Fruit fly (Drosophila melanogaster): ENCODE data around the gene CG4789.

Gene CG4789

dm6 chrX:16803299-16803698, 2.6 kb downstream of the CG4789 start, which contains the start of the genes Rai1 and CG13005 (continued):
- TF ChIP-seq CG14014 (GFP tag; IDR thresholded peaks at IDR 0.05) (no peak), grau (tag; optimal IDR thresholded peaks at IDR 0.05) (no peak), CG4282 (GFP tag; optimal IDR thresholded peaks at IDR 0.05) (no peak), CG31224 (GFP tag; IDR thresholded peaks at IDR 0.05) (no peak), btn (GFP tag; optimal IDR thresholded peaks at IDR 0.05) (no peak), psq (GFP tag; optimal IDR thresholded peaks at IDR 0.05) (no peak), trem (tag; optimal IDR thresholded peaks at IDR 0.05) (peak; percentile 34), mld (GFP tag; IDR thresholded peaks at IDR 0.05; ENCODE audit: partially characterized antibody) (0 out of 3 replicates have a peak, but pooled peaks have one; percentile 67), CG2889 (GFP tag; IDR thresholded peaks at IDR 0.05) (no peak), CG11093 (GFP tag; IDR thresholded peaks at IDR 0.05) (no peak), CG2875 (GFP tag; optimal IDR thresholded peaks at IDR 0.05) (no peak), dimm (GFP tag; IDR thresholded peaks at IDR 0.05) (no peak), unc-4 (GFP tag; IDR thresholded peaks at IDR 0.05; ENCODE audit: partially characterized antibody) (peak; percentile 86), CG10979 (tag; optimal IDR thresholded peaks at IDR 0.05) (no peak), da (GFP tag; optimal IDR thresholded peaks at IDR 0.05) (no peak), pfk (GFP tag; optimal IDR thresholded peaks at IDR 0.05) (no peak), D19B (GFP tag; optimal IDR thresholded peaks at IDR 0.05) (no peak), fd64A (GFP tag; optimal IDR thresholded peaks at IDR 0.05) (no peak), CG2202 (tag; optimal IDR thresholded peaks at IDR 0.05) (no peak), CG12071 (GFP tag; optimal IDR thresholded peaks at IDR 0.05) (no peak), nmo (GFP tag; optimal IDR thresholded peaks at IDR 0.05) (peak; percentile 4), CG30431 (GFP tag; optimal IDR thresholded peaks at IDR 0.05) (no peak), bbx (GFP tag; IDR thresholded peaks at IDR 0.05; ENCODE audit: partially characterized antibody) (peak; percentile 86), tll (GFP tag; optimal IDR thresholded peaks at IDR 0.05) (no peak), Hr3 (GFP tag; optimal IDR thresholded peaks at IDR 0.05) (no peak), CG12219 (GFP tag; optimal IDR thresholded peaks at IDR 0.05) (no peak), gcm2 (GFP tag; optimal IDR thresholded peaks at IDR 0.05) (no peak), ham (GFP tag; IDR thresholded peaks at IDR 0.05) (no peak), CG12391 (tag; optimal IDR thresholded peaks at IDR 0.05) (no peak), dpn (GFP tag; optimal IDR thresholded peaks at IDR 0.05) (no peak), pan (optimal IDR thresholded peaks at IDR 0.05) (no peak), pan (GFP tag; optimal IDR thresholded peaks at IDR 0.05 in 1 of 2, IDR thresholded peaks at IDR 0.05 in 1 of 2) (no peak), gro (GFP tag; optimal IDR thresholded peaks at IDR 0.05) (peak; percentile 30), Med (GFP tag) (peak; percentile 63), rib (GFP tag; IDR thresholded peaks at IDR 0.05) (no peak), sim (GFP tag; IDR thresholded peaks at IDR 0.05) (no peak), Sin3A (optimal IDR thresholded peaks at IDR 0.05) (peak; percentile 26), CG10654 (GFP tag; optimal IDR thresholded peaks at IDR 0.05) (no peak), Opbp (GFP tag; IDR thresholded peaks at IDR 0.05; ENCODE audit: partially characterized antibody) (peak; percentile 83), CG7745 (tag; optimal IDR thresholded peaks at IDR 0.05) (no peak), CG3281 (GFP tag; optimal IDR thresholded peaks at IDR 0.05) (no peak), CG15514 (GFP tag; optimal IDR thresholded peaks at IDR 0.05) (peak; percentile 50), phol (tag; optimal IDR thresholded peaks at IDR 0.05) (peak; percentile 7), zen2 (GFP tag; IDR thresholded peaks at IDR 0.05; ENCODE audit: partially characterized antibody) (peak; percentile 58; the same call in 1 of the 3 replicates), CG33213 (GFP tag; optimal IDR thresholded peaks at IDR 0.05) (no peak), hkb (optimal IDR thresholded peaks at IDR 0.05) (no peak), hkb (GFP tag; IDR thresholded peaks at IDR 0.05) (no peak), CG7271 (tag; optimal IDR thresholded peaks at IDR 0.05) (no peak), CG2678 (tag; optimal IDR thresholded peaks at IDR 0.05) (no peak), Sry-δ (GFP tag; optimal IDR thresholded peaks at IDR 0.05) (peak; percentile 88), vnd (GFP tag; IDR thresholded peaks at IDR 0.05; ENCODE audit: partially characterized antibody) (peak; percentile 83)

All from whole organism, embryonic.